Fruit fly (Drosophila melanogaster): ENCODE results near the gene CarT.
A peak's percentile ranks its signal among the peaks of the same experiment; 100 is the strongest.

The CarT gene

DNA sequence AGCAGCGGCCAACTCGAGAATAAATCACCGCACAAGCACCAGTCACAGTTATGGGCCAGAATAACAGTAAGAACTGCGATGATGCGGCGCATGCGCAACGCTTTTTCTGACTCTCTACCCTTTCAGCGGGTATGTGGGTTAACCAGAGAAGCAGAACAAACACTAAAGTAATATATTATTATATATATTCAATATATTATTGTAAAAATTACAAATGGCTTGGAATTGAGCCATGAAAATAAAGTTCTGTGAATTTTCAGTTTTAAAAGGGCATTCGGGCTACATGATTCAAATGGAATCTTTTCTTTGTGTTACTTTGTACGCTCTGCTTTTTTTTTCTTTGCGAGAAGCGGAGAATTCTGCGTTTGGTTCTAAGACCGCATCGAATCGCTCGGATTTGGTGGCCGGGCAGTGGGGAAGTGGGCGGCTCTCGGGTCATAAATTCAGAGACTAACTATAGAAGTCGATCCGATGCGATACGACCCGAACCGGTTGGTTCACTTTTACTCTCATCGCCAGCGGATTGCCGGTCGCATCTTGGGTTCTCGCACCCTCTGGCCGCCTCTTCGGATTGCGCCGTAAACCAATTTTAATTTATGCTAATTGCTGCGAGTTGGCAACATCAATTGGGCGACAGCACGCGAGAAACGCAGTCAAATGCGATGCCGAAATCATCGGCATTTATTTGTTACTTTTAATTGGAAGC lies 29.4 kb downstream of the CarT start:
- no peak for TF ChIP-seq CG17801 (GFP tag; optimal IDR thresholded peaks at IDR 0.05; ENCODE audit: partially characterized antibody)

- no peak for TF ChIP-seq CG17801 (GFP tag; optimal IDR thresholded peaks at IDR 0.05; ENCODE audit: partially characterized antibody)
These were observed 35.0 kb downstream of the CarT start for dm6 chr2L:20695066-20695465.

dm6 chr2L:20690055-20690454 lies 40.0 kb downstream of the CarT start:
- no peak for TF ChIP-seq CG17801 (GFP tag; optimal IDR thresholded peaks at IDR 0.05; ENCODE audit: partially characterized antibody)

DNA sequence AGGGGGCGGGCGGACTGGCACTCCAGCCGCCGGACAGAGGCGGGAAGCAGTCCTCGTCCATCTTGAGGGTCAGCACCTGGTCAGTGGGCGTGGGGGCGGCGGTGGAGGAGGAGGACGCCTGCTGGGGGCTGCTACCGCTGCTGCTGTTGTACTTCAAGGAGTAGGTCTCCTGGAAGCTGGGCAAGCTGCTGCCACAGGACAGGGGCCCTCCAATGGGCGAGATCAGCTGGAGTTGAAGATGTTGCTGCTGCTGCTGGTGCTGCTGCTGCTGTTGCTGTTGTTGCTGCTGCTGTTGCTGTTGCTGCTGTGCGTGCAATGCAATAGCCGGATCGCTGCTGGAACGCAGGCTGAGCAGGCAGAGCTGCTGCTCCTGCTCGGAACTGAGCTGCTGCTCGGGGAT lies 41.4 kb downstream of the CarT start:
- no peak for TF ChIP-seq CG17801 (GFP tag; optimal IDR thresholded peaks at IDR 0.05; ENCODE audit: partially characterized antibody)

DNA sequence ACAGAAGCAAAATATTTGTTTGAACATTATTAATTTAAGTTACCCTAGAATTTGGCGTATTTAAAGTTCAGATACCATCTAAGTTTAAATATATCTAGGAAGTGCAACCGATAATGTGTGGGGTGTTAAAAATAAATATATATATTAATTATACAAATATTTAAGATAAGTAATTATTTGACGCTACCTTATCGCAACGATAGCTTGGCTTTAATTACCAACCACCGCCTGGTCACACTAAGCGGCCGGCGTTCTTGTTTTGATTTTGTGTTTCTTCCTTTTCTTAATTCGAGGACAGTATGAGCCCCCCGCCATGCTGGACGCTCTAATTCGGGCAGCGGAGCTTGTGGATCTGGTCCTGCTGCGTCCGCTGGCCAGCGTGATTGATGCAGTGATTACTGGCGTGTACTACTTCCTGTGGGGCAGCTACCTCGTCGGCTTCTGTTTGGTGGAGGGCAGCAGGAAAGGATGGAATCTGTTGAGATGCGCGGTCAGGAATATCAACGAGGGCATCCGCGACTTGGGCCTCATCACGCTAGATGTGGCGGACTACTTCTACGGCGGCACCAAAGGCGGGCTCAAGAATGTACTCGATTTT lies 47.8 kb downstream of the CarT start, which contains the start of gene CG2617:
Gene CG2617 (plus strand): TSS at position 233 of the 598 bp plus-strand sequence.
- no peak for TF ChIP-seq CG17801 (GFP tag; optimal IDR thresholded peaks at IDR 0.05; ENCODE audit: partially characterized antibody)

DNA sequence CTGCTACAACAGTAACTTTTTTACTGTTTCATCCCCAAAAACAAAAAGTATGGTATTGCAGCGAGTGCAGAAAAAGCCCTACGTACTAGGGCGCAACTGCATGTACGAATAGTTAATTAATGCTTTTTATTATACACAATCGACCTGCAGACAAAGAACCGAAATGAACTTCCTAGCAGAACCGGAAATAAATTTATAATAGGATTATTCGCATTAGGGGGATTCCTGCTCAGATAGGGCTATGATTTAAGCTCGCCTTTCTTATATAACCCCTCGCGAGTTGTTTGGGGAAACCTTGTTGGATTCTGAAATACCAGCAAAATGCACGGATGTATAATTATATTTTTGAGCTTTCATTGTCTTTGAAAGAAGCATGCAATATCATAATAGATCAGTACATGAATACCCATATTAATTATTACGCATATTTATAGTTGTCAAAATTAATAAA lies 48.4 kb downstream of the CarT start, which contains the start of gene Cen:
Gene Cen (minus strand): TSS at position 199 of the 451 bp plus-strand sequence.
- TF ChIP-seq CG17801 (GFP tag; optimal IDR thresholded peaks at IDR 0.05; ENCODE audit: partially characterized antibody), result peak; percentile 57

Measured in ovary, adult (tissue).